Worm (Caenorhabditis elegans) whole organism, L4 larva: Measurements from ENCODE around the gene C08E3.14.
"Not testable (repeated sequence)": the region's sequence is repeated elsewhere in the genome, so short reads cannot be mapped to it uniquely, and the experiment has no call there.

Source experiments
- F10B5.3 ChIP-seq: sonication (generic microtip); optimal IDR thresholded peaks from 2 replicates; lab custom pipeline; 2016; ENCODE audit warnings: mild to moderate bottlenecking, missing genetic modification characterization, missing compliant biosample characterization
- R02D3.7 ChIP-seq: fragments of 150-350 bp; sonication (generic microtip); optimal IDR thresholded peaks from 3 replicates; lab custom pipeline; 2014; ENCODE audit warnings: missing biosample characterization, missing genetic modification characterization
- T26A8.4 ChIP-seq: fragments of 200-800 bp; sonication (Bioruptor generic); IDR thresholded peaks from 2 replicates; pipeline ENCODE4 v1.3.6; 2022; ENCODE audit warnings: missing genetic modification characterization, missing compliant biosample characterization
- ZK546.5 ChIP-seq, 2 experiments: sonication (generic microtip); optimal IDR thresholded peaks; 2 replicates each; lab custom pipeline; 2017; ENCODE audit warnings: missing biosample characterization in 2 of 2, missing genetic modification characterization in 2 of 2
- arid-1 ChIP-seq: fragments of 200-800 bp; sonication (Bioruptor generic); conservative IDR thresholded peaks from 2 replicates; pipeline ENCODE4 v1.3.6; 2022; ENCODE audit warnings: missing genetic modification reagents, missing genetic modification characterization, missing compliant biosample characterization
- attf-4 ChIP-seq: sonication (generic microtip); optimal IDR thresholded peaks from 3 replicates; lab custom pipeline; 2017; ENCODE audit warnings: missing biosample characterization, missing genetic modification characterization
- ceh-44 ChIP-seq: fragments of 200-800 bp; sonication (Bioruptor generic); IDR thresholded peaks from 2 replicates; pipeline ENCODE4 v1.3.6; 2022; ENCODE audit warnings: missing genetic modification reagents, missing genetic modification characterization, missing compliant biosample characterization
- daf-12 ChIP-seq: fragments of 150-350 bp; optimal IDR thresholded peaks from 2 replicates; lab custom pipeline; 2014; ENCODE audit warnings: missing biosample characterization, missing genetic modification reagents, missing genetic modification characterization
- daf-16 ChIP-seq, 3 experiments: sonication (generic microtip); optimal IDR thresholded peaks; 2 replicates each; lab custom pipeline; 2016 to 2017; ENCODE audit warnings: missing genetic modification characterization in 3 of 3, missing genetic modification reagents in 3 of 3, mild to moderate bottlenecking in 2 of 3, missing compliant biosample characterization in 2 of 3, missing biosample characterization in 1 of 3, moderate library complexity in 1 of 3
- daf-8 ChIP-seq: fragments of 200-800 bp; sonication (Bioruptor generic); IDR thresholded peaks from 2 replicates; pipeline ENCODE4 v1.3.6; 2022; ENCODE audit warnings: missing genetic modification characterization, missing compliant biosample characterization
- dmd-6 ChIP-seq: fragments of 200-800 bp; sonication (Bioruptor generic); IDR thresholded peaks from 2 replicates; pipeline ENCODE4 v1.3.6; 2022; ENCODE audit warnings: missing genetic modification reagents, missing genetic modification characterization, missing compliant biosample characterization
- dmd-8 ChIP-seq: fragments of 200-800 bp; sonication (Bioruptor generic); IDR thresholded peaks from 2 replicates; pipeline ENCODE4 v1.3.6; 2022; ENCODE audit warnings: missing genetic modification characterization, missing compliant biosample characterization
- dmd-9 ChIP-seq: fragments of 200-800 bp; sonication (Bioruptor generic); IDR thresholded peaks from 2 replicates; pipeline ENCODE4 v1.3.6; 2022; ENCODE audit warnings: missing genetic modification reagents, missing genetic modification characterization, missing compliant biosample characterization
- duxl-1 ChIP-seq: sonication (generic microtip); optimal IDR thresholded peaks from 2 replicates; lab custom pipeline; 2016; ENCODE audit warnings: mild to moderate bottlenecking, missing genetic modification characterization, moderate library complexity, missing compliant biosample characterization; ENCODE audit not compliant: poor library complexity
- dve-1 ChIP-seq: sonication (generic microtip); optimal IDR thresholded peaks from 2 replicates; lab custom pipeline; 2017; ENCODE audit warnings: antibody characterized with exemption, mild to moderate bottlenecking, missing genetic modification characterization, missing compliant biosample characterization; ENCODE audit not compliant: insufficient read depth
- hlh-11 ChIP-seq: fragments of 200-800 bp; sonication (Bioruptor generic); optimal IDR thresholded peaks from 2 replicates; lab custom pipeline; 2018; ENCODE audit warnings: mild to moderate bottlenecking, missing genetic modification characterization, missing compliant biosample characterization
- hlh-30 ChIP-seq: sonication (generic microtip); optimal IDR thresholded peaks from 2 replicates; lab custom pipeline; 2017; ENCODE audit warnings: antibody characterized with exemption, mild to moderate bottlenecking, missing genetic modification characterization, missing compliant biosample characterization; ENCODE audit not compliant: insufficient read depth
- jun-1 ChIP-seq: fragments of 150-350 bp; optimal IDR thresholded peaks from 2 replicates; lab custom pipeline; 2014; ENCODE audit warnings: missing biosample characterization, missing genetic modification reagents, missing genetic modification characterization
- lin-1 ChIP-seq: fragments of 200-800 bp; sonication (Bioruptor generic); IDR thresholded peaks from 2 replicates; pipeline ENCODE4 v1.3.6; 2022; ENCODE audit warnings: missing genetic modification reagents, missing genetic modification characterization, missing compliant biosample characterization
- lin-39 ChIP-seq: fragments of 150-350 bp; optimal IDR thresholded peaks from 2 replicates; lab custom pipeline; 2014; ENCODE audit warnings: missing biosample characterization, missing genetic modification reagents, missing genetic modification characterization
- madf-5 ChIP-seq, 2 experiments: fragments of 200-800 bp; sonication (Bioruptor generic); IDR thresholded peaks; 2 replicates each; pipeline ENCODE4 v1.3.6; 2022; ENCODE audit warnings: missing compliant biosample characterization in 2 of 2, missing genetic modification characterization in 2 of 2
- madf-9 ChIP-seq: fragments of 200-800 bp; sonication (Bioruptor generic); conservative IDR thresholded peaks from 2 replicates; pipeline ENCODE4 v1.3.6; 2022; ENCODE audit warnings: missing genetic modification reagents, missing genetic modification characterization, missing compliant biosample characterization
- mdt-29 ChIP-seq: fragments of 200-800 bp; sonication (Bioruptor generic); IDR thresholded peaks from 2 replicates; pipeline ENCODE4 v1.3.6; 2022; ENCODE audit warnings: missing genetic modification reagents, missing genetic modification characterization, missing compliant biosample characterization
- nhr-10 ChIP-seq: fragments of 150-350 bp; optimal IDR thresholded peaks from 2 replicates; lab custom pipeline; 2014; ENCODE audit warnings: missing biosample characterization, missing genetic modification characterization
- nhr-28 ChIP-seq: fragments of 150-350 bp; optimal IDR thresholded peaks from 2 replicates; lab custom pipeline; 2014; ENCODE audit warnings: missing biosample characterization, missing genetic modification characterization
- nhr-41 ChIP-seq: fragments of 200-800 bp; sonication (Bioruptor generic); IDR thresholded peaks from 2 replicates; pipeline ENCODE4 v1.3.6; 2022; ENCODE audit warnings: missing genetic modification reagents, missing genetic modification characterization, missing compliant biosample characterization
- nhr-48 ChIP-seq: sonication (generic microtip); optimal IDR thresholded peaks from 2 replicates; lab custom pipeline; 2016; ENCODE audit warnings: mild to moderate bottlenecking, missing genetic modification characterization, missing compliant biosample characterization
- pha-4 ChIP-seq, 2 experiments: fragments of 150-350 bp in 1 of 2; fragments of 200-800 bp in 1 of 2; sonication (Bioruptor generic) in 1 of 2; IDR thresholded peaks in 1 of 2; optimal IDR thresholded peaks in 1 of 2; 2 replicates each; pipeline versions ENCODE4 v1.3.6 to Lab custom; 2014 to 2022; ENCODE audit warnings: missing genetic modification characterization in 2 of 2, missing genetic modification reagents in 2 of 2, missing biosample characterization in 1 of 2, missing compliant biosample characterization in 1 of 2
- php-3 ChIP-seq: fragments of 200-800 bp; sonication (Bioruptor generic); IDR thresholded peaks from 2 replicates; pipeline ENCODE4 v1.3.6; 2022; ENCODE audit warnings: missing genetic modification reagents, missing genetic modification characterization, missing compliant biosample characterization
- pqm-1 ChIP-seq: sonication (generic microtip); optimal IDR thresholded peaks from 2 replicates; lab custom pipeline; 2017; ENCODE audit warnings: missing biosample characterization, missing genetic modification characterization
- snpc-4 ChIP-seq: fragments of 150-350 bp; optimal IDR thresholded peaks from 2 replicates; lab custom pipeline; 2014; ENCODE audit warnings: missing biosample characterization, missing genetic modification characterization
- spr-1 ChIP-seq: sonication (generic microtip); optimal IDR thresholded peaks from 2 replicates; lab custom pipeline; 2016; ENCODE audit warnings: mild to moderate bottlenecking, missing genetic modification characterization, missing compliant biosample characterization
- tra-1 ChIP-seq: fragments of 200-800 bp; sonication (Bioruptor generic); IDR thresholded peaks from 2 replicates; pipeline ENCODE4 v1.3.6; 2022; ENCODE audit warnings: missing genetic modification reagents, missing genetic modification characterization, missing compliant biosample characterization
- zip-11 ChIP-seq: fragments of 200-800 bp; sonication (Bioruptor generic); IDR thresholded peaks from 2 replicates; pipeline ENCODE4 v1.3.6; 2022; ENCODE audit warnings: missing genetic modification characterization, missing compliant biosample characterization
- zip-2 ChIP-seq: fragments of 150-350 bp; optimal IDR thresholded peaks from 2 replicates; lab custom pipeline; 2014; ENCODE audit warnings: missing biosample characterization, missing genetic modification characterization
- ztf-11 ChIP-seq: fragments of 150-350 bp; optimal IDR thresholded peaks from 2 replicates; lab custom pipeline; 2014; ENCODE audit warnings: missing biosample characterization, missing genetic modification characterization

The C08E3.14 gene

DNA sequence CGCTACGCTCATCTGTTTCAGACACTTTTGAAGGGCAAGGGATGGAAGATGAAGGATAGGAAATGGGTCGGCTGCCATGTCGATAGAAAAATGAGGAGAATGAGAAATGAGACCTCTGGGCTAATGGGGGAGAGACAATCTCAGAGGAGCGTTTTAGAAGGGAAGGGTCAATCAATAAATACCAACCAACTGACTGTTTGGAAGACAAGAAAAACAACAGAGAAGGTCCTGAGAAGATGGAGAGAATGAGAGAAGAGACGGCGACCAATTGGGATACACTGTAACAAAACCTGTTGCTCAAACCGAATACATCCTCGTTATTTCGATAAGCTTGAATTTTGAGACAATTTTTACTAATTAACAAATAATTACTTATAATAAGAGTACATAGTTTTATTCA lies 27.6 kb downstream of the C08E3.14 start, which contains the start of gene fbxb-15:
TSS of gene fbxb-15 (minus strand) at position 101 of the 400 bp plus-strand sequence.
- TF ChIP-seq daf-8, result no peak
- TF ChIP-seq spr-1 (tag; lab: Kevin White, UChicago), result no peak
- TF ChIP-seq zip-2 (tag; lab: Kevin White, UChicago), result no peak
- no peak for TF ChIP-seq dmd-8
- TF ChIP-seq snpc-4 (tag; lab: Kevin White, UChicago), result no peak
- no peak for TF ChIP-seq ZK546.5 (tag; optimal IDR thresholded peaks at IDR 0.05; lab: Kevin White, UChicago)
- TF ChIP-seq zip-11, result no peak
- no peak for TF ChIP-seq lin-39 (tag; lab: Kevin White, UChicago)
- TF ChIP-seq duxl-1 (tag; lab: Kevin White, UChicago), result no peak
- TF ChIP-seq arid-1, result no peak
- TF ChIP-seq mdt-29, result no peak
- no peak for TF ChIP-seq hlh-30 (tag; lab: Kevin White, UChicago)
- TF ChIP-seq, all 104 proteins: peak for 0

DNA sequence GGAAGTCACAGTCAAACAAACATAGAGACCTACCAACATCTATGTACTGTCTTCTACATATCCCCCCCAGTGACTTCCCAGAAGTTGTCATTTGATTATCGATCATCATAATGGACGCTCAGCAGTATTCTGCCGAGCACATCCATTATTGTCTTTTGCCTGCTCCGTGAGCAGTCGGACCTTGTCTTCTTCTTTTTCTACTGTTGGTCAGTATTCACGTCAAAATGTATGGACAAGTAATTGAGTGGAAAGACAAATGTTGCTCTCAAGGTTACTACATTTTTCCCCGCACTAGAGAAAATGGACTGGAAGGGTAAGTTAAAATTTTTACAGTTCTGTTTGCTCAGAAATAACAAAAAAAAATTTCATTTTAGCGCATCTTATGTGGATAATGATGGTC lies 29.2 kb downstream of the C08E3.14 start, which contains the start of gene btb-12:
TSS of gene btb-12 (plus strand) at position 301 of the 400 bp plus-strand sequence.
- no peak for TF ChIP-seq R02D3.7 (tag; lab: Kevin White, UChicago)
- no peak for TF ChIP-seq mdt-29
- TF ChIP-seq F10B5.3 (tag; lab: Kevin White, UChicago), result no peak
- no peak for TF ChIP-seq daf-12 (tag; lab: Kevin White, UChicago)

- no peak for TF ChIP-seq ceh-44
- TF ChIP-seq madf-5 (GFP tag; IDR thresholded peaks at IDR 0.05; lab: Robert Waterston, UW), result no peak
- no peak for TF ChIP-seq nhr-48
- no peak for TF ChIP-seq ztf-11 (tag; lab: Kevin White, UChicago)
- TF ChIP-seq madf-9, result no peak
- TF ChIP-seq attf-4, result no peak
- TF ChIP-seq nhr-10, result no peak
Observed at ce11 chrII:1657202-1657601, 31.4 kb downstream of the C08E3.14 start, which contains the start of gene ZC204.12. Gene ZC204.12 (minus strand): TSS chrII:1657302.

ce11 chrII:1659729-1660128 lies 34.0 kb downstream of the C08E3.14 start:
- TF ChIP-seq pqm-1 (tag; lab: Kevin White, UChicago), result peak; percentile 68
- 0 out of 2 replicates have a peak, but pooled peaks have one; percentile 14 for TF ChIP-seq nhr-41
- TF ChIP-seq T26A8.4 (GFP tag; lab: Robert Waterston, UW), result 0 out of 2 replicates have a peak, but pooled peaks have one; percentile 45
- peak; percentile 55; the same call in 1 of the 2 replicates for TF ChIP-seq tra-1
- peak; percentile 36 for TF ChIP-seq hlh-11 (tag; lab: Kevin White, UChicago)
- TF ChIP-seq nhr-28, result peak; percentile 47
- peak; percentile 43; the same call in 1 of the 2 replicates for TF ChIP-seq lin-1 (GFP tag; lab: Robert Waterston, UW)
- 0 out of 2 replicates have a peak, but pooled peaks have one; percentile 27 for TF ChIP-seq dmd-9 (GFP tag; lab: Robert Waterston, UW)
- not testable (repeated sequence) for TF ChIP-seq daf-16 (GFP tag; optimal IDR thresholded peaks at IDR 0.05; lab: Kevin White, UChicago)
- peak; percentile 48 for TF ChIP-seq daf-16 (tag; optimal IDR thresholded peaks at IDR 0.05; lab: Kevin White, UChicago)
- TF ChIP-seq dmd-6 (GFP tag; lab: Robert Waterston, UW), result peak; percentile 88
- peak; percentile 26 for TF ChIP-seq duxl-1 (tag; lab: Kevin White, UChicago)
- TF ChIP-seq php-3 (GFP tag; lab: Robert Waterston, UW), result peak; percentile 70

DNA sequence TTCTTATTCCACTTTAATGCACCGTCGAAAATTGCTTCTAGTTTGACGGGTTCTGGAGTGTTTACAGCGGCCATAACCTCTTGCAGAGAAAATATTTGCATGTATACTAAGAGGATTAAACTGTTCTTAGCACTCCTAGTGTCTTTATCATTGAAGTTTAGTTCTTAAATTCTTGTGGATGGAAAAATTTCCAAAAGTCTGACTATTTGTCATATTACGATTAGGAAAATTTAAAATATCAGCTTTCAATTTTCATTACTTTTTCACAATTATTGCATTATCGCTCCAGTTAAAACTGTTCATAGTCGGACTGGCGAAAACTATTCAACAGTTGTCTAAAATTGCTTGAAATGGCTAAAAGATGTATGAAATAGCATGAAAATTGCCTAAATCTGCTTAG lies 35.1 kb downstream of the C08E3.14 start, which contains the start of gene ZC204.13:
TSS of gene ZC204.13 (minus strand) at position 101 of the 400 bp plus-strand sequence.
- not testable (repeated sequence) for TF ChIP-seq dve-1 (tag; lab: Kevin White, UChicago); pha-4 (GFP tag; IDR thresholded peaks at IDR 0.05; lab: Robert Waterston, UW); pha-4 (tag; optimal IDR thresholded peaks at IDR 0.05; lab: Kevin White, UChicago); jun-1
